Fruit fly (Drosophila melanogaster) Kc167 (cell line): ENCODE results near the gene CG11000.

Experiments
- Myc ChIP-seq: fragments of >200 bp; optimal IDR thresholded peaks from 2 replicates; lab custom pipeline; 2017; ENCODE audit warnings: missing external identifiers
- h ChIP-seq: fragments of >200 bp; optimal IDR thresholded peaks from 3 replicates; lab custom pipeline; 2018; ENCODE audit warnings: missing external identifiers
- insv ChIP-seq: fragments of >200 bp; optimal IDR thresholded peaks from 3 replicates; lab custom pipeline; 2018; ENCODE audit warnings: missing external identifiers
- psq ChIP-seq: fragments of >200 bp; optimal IDR thresholded peaks from 2 replicates; lab custom pipeline; 2017; ENCODE audit warnings: missing external identifiers
- ttk ChIP-seq: sonication (Bioruptor generic); optimal IDR thresholded peaks from 2 replicates; lab custom pipeline; 2017; ENCODE audit warnings: missing external identifiers

- TF ChIP-seq psq (lab: Kevin White, UChicago): no peak
- no peak for TF ChIP-seq insv
- TF ChIP-seq Myc (lab: Kevin White, UChicago): no peak
- no peak for TF ChIP-seq h (lab: Kevin White, UChicago)
- no peak for TF ChIP-seq ttk (lab: Kevin White, UChicago)
Measured at dm6 chr3R:5841290-5841689, 39.2 kb downstream of the CG11000 start.
